Worm (Caenorhabditis elegans) whole organism, L3 larva: Measurements from ENCODE around the gene T19D12.2.

Experiments used
- aly-2 ChIP-seq: fragments of 150-350 bp; optimal IDR thresholded peaks from 2 replicates; lab custom pipeline; 2014; ENCODE audit warnings: missing biosample characterization, missing genetic modification characterization
- nhr-11 ChIP-seq: fragments of 150-350 bp; optimal IDR thresholded peaks from 2 replicates; lab custom pipeline; 2014; ENCODE audit warnings: missing biosample characterization, missing genetic modification characterization
- nhr-12 ChIP-seq: fragments of 150-350 bp; optimal IDR thresholded peaks from 2 replicates; lab custom pipeline; 2014; ENCODE audit warnings: missing biosample characterization, missing genetic modification characterization

DNA sequence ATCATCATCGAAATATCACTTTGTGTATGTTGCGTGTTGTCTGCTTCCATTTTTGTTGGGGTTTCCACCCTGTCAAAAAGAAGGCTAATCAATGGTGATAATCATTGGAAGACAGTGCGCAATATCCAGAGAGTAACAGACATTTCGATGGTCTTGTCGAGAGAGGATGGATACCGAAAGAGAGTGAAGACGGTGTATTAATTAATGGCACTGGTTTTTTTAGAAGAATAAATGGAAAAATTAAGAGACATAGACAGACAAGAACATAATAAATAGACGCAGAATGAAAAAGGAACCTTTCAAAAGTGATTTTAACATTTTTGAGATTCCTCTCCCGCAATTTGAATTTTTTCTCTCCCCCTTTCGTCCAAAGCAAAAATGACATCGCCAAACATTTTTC, 42.1 kb upstream of the T19D12.2 start:
- TF ChIP-seq nhr-11 (tag; lab: Kevin White, UChicago) = no peak
- no peak for TF ChIP-seq nhr-12 (tag; lab: Kevin White, UChicago)
- no peak for TF ChIP-seq aly-2 (tag; lab: Kevin White, UChicago)
